Worm (Caenorhabditis elegans) whole organism, L3 larva: Measurements from ENCODE around the gene glb-12.

Source experiments
- R02D3.7 ChIP-seq: fragments of 150-350 bp; optimal IDR thresholded peaks from 2 replicates; lab custom pipeline; 2014; ENCODE audit warnings: missing biosample characterization, missing genetic modification characterization
- ZK546.5 ChIP-seq: sonication (generic microtip); optimal IDR thresholded peaks from 2 replicates; lab custom pipeline; 2017; ENCODE audit warnings: missing biosample characterization, missing genetic modification characterization
- egl-27 ChIP-seq: sonication (generic microtip); optimal IDR thresholded peaks from 4 replicates; lab custom pipeline; 2017; ENCODE audit warnings: missing biosample characterization, missing genetic modification reagents, missing genetic modification characterization
- elt-1 ChIP-seq: fragments of 150-350 bp; optimal IDR thresholded peaks from 2 replicates; lab custom pipeline; 2014; ENCODE audit warnings: missing biosample characterization, missing genetic modification characterization
- fkh-10 ChIP-seq: sonication (generic microtip); optimal IDR thresholded peaks from 2 replicates; lab custom pipeline; 2017; ENCODE audit warnings: missing biosample characterization, missing genetic modification reagents, missing genetic modification characterization
- hmg-11 ChIP-seq: sonication (generic microtip); optimal IDR thresholded peaks from 2 replicates; lab custom pipeline; 2016; ENCODE audit warnings: missing genetic modification characterization, missing compliant biosample characterization
- nhr-76 ChIP-seq: fragments of 150-350 bp; sonication (generic microtip); optimal IDR thresholded peaks from 5 replicates; lab custom pipeline; 2014; ENCODE audit warnings: missing biosample characterization, missing genetic modification characterization
- pqm-1 ChIP-seq: fragments of 150-350 bp; optimal IDR thresholded peaks from 2 replicates; lab custom pipeline; 2017; ENCODE audit warnings: missing biosample characterization, missing genetic modification characterization, inconsistent platforms
- skn-1 ChIP-seq: fragments of 150-350 bp; optimal IDR thresholded peaks from 2 replicates; lab custom pipeline; 2014; ENCODE audit warnings: missing biosample characterization, missing genetic modification characterization
- snpc-4 ChIP-seq: fragments of 150-350 bp; optimal IDR thresholded peaks from 2 replicates; lab custom pipeline; 2014; ENCODE audit warnings: missing biosample characterization, missing genetic modification characterization
- tbx-2 ChIP-seq: sonication (generic microtip); optimal IDR thresholded peaks from 2 replicates; lab custom pipeline; 2016; ENCODE audit warnings: mild to moderate bottlenecking, missing genetic modification characterization, missing compliant biosample characterization
- unc-39 ChIP-seq: sonication (generic microtip); optimal IDR thresholded peaks from 4 replicates; lab custom pipeline; 2017; ENCODE audit warnings: missing biosample characterization, missing genetic modification characterization
- unc-62 ChIP-seq: fragments of 150-350 bp; sonication (generic microtip); optimal IDR thresholded peaks from 4 replicates; lab custom pipeline; 2014; ENCODE audit warnings: missing biosample characterization, missing genetic modification reagents, missing genetic modification characterization
- zag-1 ChIP-seq: fragments of 150-350 bp; optimal IDR thresholded peaks from 2 replicates; lab custom pipeline; 2014; ENCODE audit warnings: missing biosample characterization, missing genetic modification characterization

- no peak for TF ChIP-seq R02D3.7 (tag; lab: Kevin White, UChicago)
- TF ChIP-seq fkh-10 (GFP tag; lab: Kevin White, UChicago): no peak
- no peak for TF ChIP-seq skn-1 (tag; lab: Kevin White, UChicago)
- TF ChIP-seq snpc-4 (tag; lab: Kevin White, UChicago): no peak
- no peak for TF ChIP-seq tbx-2 (tag; lab: Kevin White, UChicago)
- TF ChIP-seq ZK546.5 (tag; lab: Kevin White, UChicago): no peak
- TF ChIP-seq egl-27 (tag; lab: Kevin White, UChicago): no peak
- no peak for TF ChIP-seq unc-62 (GFP tag; lab: Kevin White, UChicago)
- no peak for TF ChIP-seq nhr-76 (tag; lab: Kevin White, UChicago)
- no peak for TF ChIP-seq hmg-11
- TF ChIP-seq unc-39 (tag; lab: Kevin White, UChicago): no peak
- no peak for TF ChIP-seq pqm-1
- no peak for TF ChIP-seq zag-1
- TF ChIP-seq elt-1 (tag; lab: Kevin White, UChicago): no peak
Measured at ce11 chrII:10760801-10761200, 29.3 kb upstream of the glb-12 start.
